Worm (Caenorhabditis elegans) whole organism, L2 larva: Measurements from ENCODE around the gene B0238.9.

Experiments
- F13H6.1 ChIP-seq: sonication (generic microtip); optimal IDR thresholded peaks from 2 replicates; lab custom pipeline; 2016; ENCODE audit warnings: missing genetic modification characterization, missing compliant biosample characterization
- Y55F3AM.14 ChIP-seq: fragments of 200-800 bp; sonication (Bioruptor generic); optimal IDR thresholded peaks from 2 replicates; lab custom pipeline; 2018; ENCODE audit warnings: mild to moderate bottlenecking, missing genetic modification characterization, missing compliant biosample characterization
- ZK546.5 ChIP-seq: sonication (generic microtip); optimal IDR thresholded peaks from 2 replicates; lab custom pipeline; 2017; ENCODE audit warnings: missing biosample characterization, missing genetic modification characterization
- alr-1 ChIP-seq: fragments of 150-350 bp; optimal IDR thresholded peaks from 2 replicates; lab custom pipeline; 2014; ENCODE audit warnings: missing biosample characterization, missing genetic modification characterization
- aly-2 ChIP-seq: fragments of 150-350 bp; optimal IDR thresholded peaks from 2 replicates; lab custom pipeline; 2014; ENCODE audit warnings: missing biosample characterization, missing genetic modification characterization
- ama-1 ChIP-seq: fragments of 150-350 bp; optimal IDR thresholded peaks from 2 replicates; lab custom pipeline; 2018; ENCODE audit warnings: inconsistent platforms
- blmp-1 ChIP-seq: sonication (generic microtip); optimal IDR thresholded peaks from 2 replicates; lab custom pipeline; 2017; ENCODE audit warnings: missing genetic modification characterization, mild to moderate bottlenecking, missing compliant biosample characterization, antibody characterized with exemption, moderate library complexity; ENCODE audit not compliant: insufficient read depth
- ceh-16 ChIP-seq: fragments of 150-350 bp; optimal IDR thresholded peaks from 2 replicates; lab custom pipeline; 2014; ENCODE audit warnings: missing biosample characterization, missing genetic modification characterization
- ceh-82 ChIP-seq: fragments of 150-350 bp; optimal IDR thresholded peaks from 2 replicates; lab custom pipeline; 2014; ENCODE audit warnings: missing biosample characterization, missing genetic modification characterization
- crh-2 ChIP-seq: sonication (generic microtip); optimal IDR thresholded peaks from 2 replicates; lab custom pipeline; 2017; ENCODE audit warnings: missing biosample characterization, missing genetic modification characterization
- dmd-4 ChIP-seq: sonication (generic microtip); optimal IDR thresholded peaks from 2 replicates; lab custom pipeline; 2017; ENCODE audit warnings: missing biosample characterization, missing genetic modification characterization
- egl-27 ChIP-seq: sonication (generic microtip); optimal IDR thresholded peaks from 3 replicates; lab custom pipeline; 2017; ENCODE audit warnings: missing biosample characterization, missing genetic modification reagents, missing genetic modification characterization
- elt-1 ChIP-seq: fragments of 150-350 bp; optimal IDR thresholded peaks from 2 replicates; lab custom pipeline; 2014; ENCODE audit warnings: missing biosample characterization, missing genetic modification characterization
- elt-3 ChIP-seq: sonication (generic microtip); optimal IDR thresholded peaks from 2 replicates; lab custom pipeline; 2017; ENCODE audit warnings: missing biosample characterization, missing genetic modification characterization
- fos-1 ChIP-seq: fragments of 150-350 bp; optimal IDR thresholded peaks from 2 replicates; lab custom pipeline; 2014; ENCODE audit warnings: missing biosample characterization, missing genetic modification characterization
- gmeb-1 ChIP-seq: fragments of 150-350 bp; optimal IDR thresholded peaks from 2 replicates; lab custom pipeline; 2014; ENCODE audit warnings: missing biosample characterization, missing genetic modification characterization
- lin-13 ChIP-seq: fragments of 150-350 bp; optimal IDR thresholded peaks from 2 replicates; lab custom pipeline; 2014; ENCODE audit warnings: missing biosample characterization, missing genetic modification reagents, missing genetic modification characterization
- lin-39 ChIP-seq: fragments of 150-350 bp; optimal IDR thresholded peaks from 2 replicates; lab custom pipeline; 2014; ENCODE audit warnings: missing biosample characterization, missing genetic modification reagents, missing genetic modification characterization
- lsy-2 ChIP-seq, 2 experiments: fragments of 150-350 bp in 1 of 2; sonication (generic microtip) in 1 of 2; optimal IDR thresholded peaks; 2 replicates each; lab custom pipeline; 2014 to 2017; ENCODE audit warnings: missing biosample characterization in 2 of 2, missing genetic modification characterization in 2 of 2
- mab-5 ChIP-seq: fragments of 150-350 bp; optimal IDR thresholded peaks from 2 replicates; lab custom pipeline; 2014; ENCODE audit warnings: missing biosample characterization, missing genetic modification characterization
- mbf-1 ChIP-seq: sonication (generic microtip); optimal IDR thresholded peaks from 2 replicates; lab custom pipeline; 2017; ENCODE audit warnings: missing biosample characterization, missing genetic modification characterization
- mdl-1 ChIP-seq, 2 experiments: fragments of 150-350 bp in 1 of 2; sonication (generic microtip) in 1 of 2; optimal IDR thresholded peaks; 2 replicates each; lab custom pipeline; 2017; ENCODE audit warnings: missing biosample characterization in 2 of 2, missing genetic modification characterization in 2 of 2
- nhr-10 ChIP-seq: sonication (generic microtip); optimal IDR thresholded peaks from 2 replicates; lab custom pipeline; 2017; ENCODE audit warnings: missing biosample characterization, missing genetic modification characterization
- nhr-11 ChIP-seq: fragments of 150-350 bp; optimal IDR thresholded peaks from 2 replicates; lab custom pipeline; 2014; ENCODE audit warnings: missing biosample characterization, missing genetic modification characterization
- nhr-12 ChIP-seq: fragments of 150-350 bp; optimal IDR thresholded peaks from 2 replicates; lab custom pipeline; 2014; ENCODE audit warnings: missing biosample characterization, missing genetic modification characterization
- nhr-129 ChIP-seq: fragments of 150-350 bp; optimal IDR thresholded peaks from 2 replicates; lab custom pipeline; 2014; ENCODE audit warnings: missing biosample characterization, missing genetic modification characterization
- nhr-21 ChIP-seq: fragments of 150-350 bp; optimal IDR thresholded peaks from 2 replicates; lab custom pipeline; 2014; ENCODE audit warnings: missing biosample characterization, missing genetic modification characterization
- nhr-25 ChIP-seq: fragments of 150-350 bp; sonication (generic microtip); optimal IDR thresholded peaks from 3 replicates; lab custom pipeline; 2014; ENCODE audit warnings: missing biosample characterization, missing genetic modification characterization
- nhr-6 ChIP-seq: fragments of 150-350 bp; optimal IDR thresholded peaks from 2 replicates; lab custom pipeline; 2014; ENCODE audit warnings: missing biosample characterization, missing genetic modification characterization
- sem-4 ChIP-seq: fragments of 150-350 bp; optimal IDR thresholded peaks from 2 replicates; lab custom pipeline; 2014; ENCODE audit warnings: missing biosample characterization, missing genetic modification reagents, missing genetic modification characterization
- skn-1 ChIP-seq: sonication (generic microtip); optimal IDR thresholded peaks from 2 replicates; lab custom pipeline; 2017; ENCODE audit warnings: missing biosample characterization, missing genetic modification characterization
- sma-3 ChIP-seq: sonication (generic microtip); optimal IDR thresholded peaks from 2 replicates; lab custom pipeline; 2016; ENCODE audit warnings: missing genetic modification reagents, missing genetic modification characterization, missing compliant biosample characterization
- snpc-4 ChIP-seq: fragments of 150-350 bp; optimal IDR thresholded peaks from 2 replicates; lab custom pipeline; 2014; ENCODE audit warnings: missing biosample characterization, missing genetic modification characterization
- unc-55 ChIP-seq: fragments of 150-350 bp; sonication (generic microtip); optimal IDR thresholded peaks from 3 replicates; lab custom pipeline; 2014; ENCODE audit warnings: missing biosample characterization, missing genetic modification reagents, missing genetic modification characterization
- zag-1 ChIP-seq: fragments of 150-350 bp; optimal IDR thresholded peaks from 2 replicates; lab custom pipeline; 2014; ENCODE audit warnings: missing biosample characterization, missing genetic modification characterization
- ztf-1 ChIP-seq: fragments of 200-800 bp; sonication (Bioruptor generic); conservative IDR thresholded peaks from 2 replicates; pipeline ENCODE4 v1.3.6; 2022; ENCODE audit warnings: missing genetic modification characterization, missing compliant biosample characterization
- ztf-11 ChIP-seq: sonication (generic microtip); optimal IDR thresholded peaks from 2 replicates; lab custom pipeline; 2017; ENCODE audit warnings: missing biosample characterization, missing genetic modification characterization
- ztf-4 ChIP-seq: fragments of 150-350 bp; optimal IDR thresholded peaks from 2 replicates; lab custom pipeline; 2014; ENCODE audit warnings: missing biosample characterization, missing genetic modification characterization

The B0238.9 gene

DNA sequence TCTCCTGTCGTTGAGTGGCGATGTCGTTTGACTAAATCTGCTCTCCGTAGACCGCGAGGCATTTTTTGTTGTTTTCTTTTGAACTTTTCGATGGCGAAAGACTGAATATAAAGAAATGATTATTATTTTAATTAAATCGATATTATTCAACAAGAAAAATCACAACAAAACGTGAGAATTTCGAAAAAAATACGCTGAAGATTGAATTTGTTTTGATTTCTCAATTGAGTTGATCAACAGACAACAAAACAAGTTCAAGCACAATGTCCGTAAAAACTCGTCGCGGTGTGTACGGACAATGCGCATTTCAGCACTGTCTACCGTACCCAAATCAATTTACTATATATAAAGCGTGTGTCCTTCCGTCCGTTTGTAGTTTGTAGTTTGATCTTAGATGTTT lies at the start of gene B0238.9:
TSS of gene B0238.9 (minus strand) at position 101 of the 400 bp plus-strand sequence.
- no peak for TF ChIP-seq ZK546.5 (tag; lab: Kevin White, UChicago)
- no peak for TF ChIP-seq nhr-25
- no peak for TF ChIP-seq nhr-21 (tag; lab: Kevin White, UChicago)
- TF ChIP-seq fos-1 = no peak
- TF ChIP-seq ztf-1 (GFP tag; lab: Robert Waterston, UW) = no peak
- TF ChIP-seq nhr-11 = no peak
- no peak for TF ChIP-seq blmp-1 (tag; lab: Kevin White, UChicago)
- TF ChIP-seq sma-3 (GFP tag; lab: Kevin White, UChicago) = no peak
- no peak for TF ChIP-seq egl-27 (tag; lab: Kevin White, UChicago)
- TF ChIP-seq ztf-11 (tag; lab: Kevin White, UChicago) = no peak
- no peak for TF ChIP-seq aly-2
- no peak for TF ChIP-seq ama-1
- no peak for TF ChIP-seq Y55F3AM.14 (GFP tag; lab: Kevin White, UChicago)

DNA sequence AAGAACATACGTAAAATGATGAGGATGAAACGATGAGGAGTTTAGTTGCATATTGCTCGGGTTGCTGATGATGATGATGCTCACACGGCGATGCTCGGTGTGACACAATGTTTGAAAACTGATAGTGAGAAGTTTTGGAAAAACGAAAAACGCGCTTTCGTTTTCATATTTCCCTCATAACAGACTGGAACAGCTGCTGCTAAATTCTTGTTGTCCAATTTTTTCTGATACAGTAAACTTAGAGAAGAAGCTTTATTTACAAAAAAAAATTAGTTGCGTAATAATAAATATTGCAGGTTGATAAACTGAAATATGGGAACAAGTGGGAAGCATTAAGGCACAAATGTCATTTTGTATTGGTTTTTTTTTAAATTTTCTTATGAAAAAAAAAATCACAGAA lies 46.7 kb upstream of the B0238.9 start, which contains the start of gene ceh-33:
TSS of gene ceh-33 (minus strand) at position 101 of the 400 bp plus-strand sequence.
- TF ChIP-seq nhr-10 (tag; lab: Kevin White, UChicago) (no peak), snpc-4 (no peak), zag-1 (tag; lab: Kevin White, UChicago) (no peak), fos-1 (no peak), egl-27 (tag; lab: Kevin White, UChicago) (no peak), ztf-11 (tag; lab: Kevin White, UChicago) (no peak), mbf-1 (tag; lab: Kevin White, UChicago) (no peak), gmeb-1 (no peak), ceh-16 (tag; lab: Kevin White, UChicago) (no peak), mab-5 (tag; lab: Kevin White, UChicago) (no peak), nhr-129 (tag; lab: Kevin White, UChicago) (no peak), mdl-1 (tag; optimal IDR thresholded peaks at IDR 0.05; lab: Kevin White, UChicago) (no peak), ceh-82 (no peak), nhr-21 (tag; lab: Kevin White, UChicago) (no peak), sem-4 (tag; lab: Kevin White, UChicago) (no peak), elt-3 (tag; lab: Kevin White, UChicago) (no peak), lin-39 (no peak), sma-3 (GFP tag; lab: Kevin White, UChicago) (no peak), crh-2 (tag; lab: Kevin White, UChicago) (no peak)

DNA sequence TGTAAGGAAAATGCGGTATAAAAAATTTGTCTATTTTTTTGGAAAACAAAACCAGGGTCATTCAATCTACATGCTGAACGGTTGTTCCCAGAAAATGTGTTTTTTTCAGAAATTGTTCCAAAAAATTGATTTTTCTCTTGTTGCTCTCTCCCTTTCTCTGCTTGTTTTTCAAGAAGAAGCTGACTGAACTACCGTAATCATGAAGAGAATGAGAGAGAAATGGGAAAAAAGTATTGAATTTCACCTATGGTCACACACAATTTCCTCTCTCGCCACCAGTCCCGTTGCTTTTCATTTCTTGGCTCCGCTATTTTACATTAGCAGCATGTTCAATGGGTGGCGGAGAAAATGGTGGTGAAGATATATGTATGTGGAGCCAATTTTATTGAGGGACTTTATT lies 44.9 kb upstream of the B0238.9 start:
- TF ChIP-seq lin-39 (no peak), lin-13 (GFP tag; lab: Kevin White, UChicago) (no peak), dmd-4 (tag; lab: Kevin White, UChicago) (no peak), sem-4 (tag; lab: Kevin White, UChicago) (no peak), ceh-16 (tag; lab: Kevin White, UChicago) (no peak), F13H6.1 (tag; lab: Kevin White, UChicago) (peak; percentile 35), ama-1 (no peak), zag-1 (tag; lab: Kevin White, UChicago) (no peak), nhr-6 (tag; lab: Kevin White, UChicago) (no peak), lsy-2 (tag; optimal IDR thresholded peaks at IDR 0.05; lab: Kevin White, UChicago) (peak in 1 of 2 experiments; percentile 18)

DNA sequence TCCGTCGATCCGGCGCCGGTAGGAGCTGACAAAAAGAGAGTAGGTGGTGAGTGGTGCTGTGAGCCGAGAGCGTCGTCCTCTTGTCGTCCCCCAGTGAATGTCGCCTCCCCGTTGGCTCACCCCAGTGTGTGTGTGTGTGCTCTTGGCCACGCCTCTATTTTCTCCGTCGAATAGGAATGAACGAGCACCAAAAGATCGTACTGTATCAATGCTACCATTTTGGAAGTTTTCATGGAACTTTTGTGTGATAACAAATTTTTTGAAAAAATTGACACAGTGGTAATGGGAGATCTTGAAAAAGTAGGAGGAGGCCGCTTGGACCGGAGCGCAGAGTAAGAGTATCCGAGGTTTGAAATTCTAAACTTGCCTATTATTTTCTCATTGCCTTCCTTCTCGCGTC lies 41.6 kb upstream of the B0238.9 start, which contains the start of gene ceh-34:
TSS of gene ceh-34 (minus strand) at position 101 of the 400 bp plus-strand sequence.
- TF ChIP-seq aly-2 (no peak), elt-3 (tag; lab: Kevin White, UChicago) (no peak), sma-3 (GFP tag; lab: Kevin White, UChicago) (no peak)

DNA sequence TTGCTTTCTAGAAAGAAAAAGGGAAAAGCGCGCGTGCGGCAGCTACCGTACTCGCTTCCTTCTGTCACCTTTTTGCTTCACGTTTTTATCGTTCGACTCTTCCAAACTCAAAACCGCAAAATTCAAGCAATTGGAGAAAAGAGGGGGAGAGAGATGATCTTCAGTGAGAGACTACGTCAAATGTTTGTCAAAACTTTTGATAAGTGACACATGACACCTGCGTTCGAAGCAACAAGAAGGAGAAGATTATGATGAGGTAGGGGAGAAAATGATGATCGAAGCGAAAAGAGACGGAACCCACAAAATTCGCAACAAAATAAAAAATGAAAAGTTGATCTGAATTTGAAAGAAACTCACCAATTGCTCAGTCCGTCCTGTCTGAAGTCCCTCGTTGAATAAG lies 40.4 kb upstream of the B0238.9 start:
- TF ChIP-seq unc-55 (GFP tag; lab: Kevin White, UChicago) (no peak), ztf-1 (GFP tag; lab: Robert Waterston, UW) (no peak), nhr-11 (no peak), nhr-129 (tag; lab: Kevin White, UChicago) (no peak), alr-1 (tag; lab: Kevin White, UChicago) (no peak), mbf-1 (tag; lab: Kevin White, UChicago) (no peak), gmeb-1 (no peak), skn-1 (no peak), egl-27 (tag; lab: Kevin White, UChicago) (no peak), dmd-4 (tag; lab: Kevin White, UChicago) (no peak), ama-1 (no peak), crh-2 (tag; lab: Kevin White, UChicago) (no peak), ztf-11 (tag; lab: Kevin White, UChicago) (no peak), nhr-21 (tag; lab: Kevin White, UChicago) (no peak), ztf-4 (tag; lab: Kevin White, UChicago) (no peak), elt-1 (no peak), nhr-10 (tag; lab: Kevin White, UChicago) (no peak), nhr-12 (no peak), sem-4 (tag; lab: Kevin White, UChicago) (no peak)
